Fruit fly (Drosophila melanogaster) whole organism, embryonic: ENCODE data around the gene CG14362.

Experiments used
- Atf-2 ChIP-seq: fragments of 200-800 bp; sonication (Bioruptor generic); optimal IDR thresholded peaks from 2 replicates; lab custom pipeline; 2016; ENCODE audit warnings: missing biosample characterization, missing genetic modification characterization
- CG1024 ChIP-seq: fragments of 200-800 bp; sonication (Bioruptor generic); IDR thresholded peaks from 2 replicates; pipeline ENCODE4 v1.3.6; 2022; ENCODE audit warnings: missing biosample characterization, missing genetic modification characterization
- CG10654 ChIP-seq: fragments of 200-800 bp; sonication (Bioruptor generic); optimal IDR thresholded peaks from 2 replicates; lab custom pipeline; 2016; ENCODE audit warnings: missing biosample characterization, missing genetic modification characterization
- CG11247 ChIP-seq: fragments of 200-800 bp; sonication (Bioruptor generic); IDR thresholded peaks from 2 replicates; pipeline ENCODE4 v1.3.6; 2022; ENCODE audit warnings: missing biosample characterization, missing genetic modification characterization
- CG11560 ChIP-seq: fragments of 200-800 bp; sonication (Bioruptor generic); IDR thresholded peaks from 3 replicates; pipeline ENCODE4 v1.3.6; 2022; ENCODE audit warnings: missing biosample characterization, missing genetic modification characterization
- CG1233 ChIP-seq: fragments of 200-800 bp; sonication (Bioruptor generic); optimal IDR thresholded peaks from 4 replicates; lab custom pipeline; 2018; ENCODE audit warnings: missing biosample characterization, mild to moderate bottlenecking, missing genetic modification characterization
- CG14014 ChIP-seq: fragments of 200-800 bp; sonication (Bioruptor generic); IDR thresholded peaks from 2 replicates; pipeline ENCODE4 v1.3.6; 2022; ENCODE audit warnings: missing biosample characterization, missing genetic modification characterization
- CG14050 ChIP-seq: fragments of 200-800 bp; sonication (Bioruptor generic); IDR thresholded peaks from 3 replicates; pipeline ENCODE4 v1.3.6; 2022; ENCODE audit warnings: missing biosample characterization, missing genetic modification characterization
- CG1602 ChIP-seq: fragments of 200-800 bp; sonication (Bioruptor generic); optimal IDR thresholded peaks from 3 replicates; lab custom pipeline; 2016; ENCODE audit warnings: missing biosample characterization, missing genetic modification characterization
- CG17568 ChIP-seq: fragments of 200-800 bp; sonication (Bioruptor generic); optimal IDR thresholded peaks from 2 replicates; lab custom pipeline; 2018; ENCODE audit warnings: missing biosample characterization, mild to moderate bottlenecking, missing genetic modification characterization, moderate library complexity
- CG17829 ChIP-seq: fragments of 200-800 bp; optimal IDR thresholded peaks from 2 replicates; lab custom pipeline; 2019; ENCODE audit warnings: missing biosample characterization, mild to moderate bottlenecking, missing genetic modification characterization, moderate library complexity
- CG2889 ChIP-seq: fragments of 200-800 bp; sonication (Bioruptor generic); IDR thresholded peaks from 3 replicates; pipeline ENCODE4 v1.3.6; 2022; ENCODE audit warnings: missing biosample characterization, missing genetic modification characterization
- CG30403 ChIP-seq: fragments of 200-800 bp; sonication (Bioruptor generic); optimal IDR thresholded peaks from 3 replicates; lab custom pipeline; 2016; ENCODE audit warnings: missing biosample characterization, missing genetic modification characterization
- CG34224 ChIP-seq: fragments of 200-800 bp; sonication (Bioruptor generic); IDR thresholded peaks from 3 replicates; pipeline ENCODE4 v1.3.6; 2022; ENCODE audit warnings: missing biosample characterization, missing genetic modification characterization; ENCODE audit not compliant: partially characterized antibody
- CG34376 ChIP-seq: fragments of 200-800 bp; sonication (Bioruptor generic); optimal IDR thresholded peaks from 2 replicates; lab custom pipeline; 2018; ENCODE audit warnings: missing biosample characterization, mild to moderate bottlenecking, missing genetic modification characterization
- CG3838 ChIP-seq: fragments of 200-800 bp; sonication (Bioruptor generic); optimal IDR thresholded peaks from 3 replicates; lab custom pipeline; 2016; ENCODE audit warnings: missing biosample characterization, missing genetic modification characterization
- CG3847 ChIP-seq: fragments of 200-800 bp; sonication (Bioruptor generic); IDR thresholded peaks from 2 replicates; pipeline ENCODE4 v1.3.6; 2022; ENCODE audit warnings: missing biosample characterization, missing genetic modification characterization
- CG4424 ChIP-seq: fragments of 200-800 bp; sonication (Bioruptor generic); optimal IDR thresholded peaks from 3 replicates; lab custom pipeline; 2016; ENCODE audit warnings: missing biosample characterization, missing genetic modification characterization
- CG6765 ChIP-seq: fragments of 200-800 bp; sonication (Bioruptor generic); optimal IDR thresholded peaks from 3 replicates; lab custom pipeline; 2017; ENCODE audit warnings: missing biosample characterization, mild to moderate bottlenecking, missing genetic modification characterization
- CG7372 ChIP-seq: fragments of 200-800 bp; sonication (Bioruptor generic); IDR thresholded peaks from 2 replicates; pipeline ENCODE4 v1.3.6; 2022; ENCODE audit warnings: missing biosample characterization, missing genetic modification characterization
- CG7987 ChIP-seq: fragments of 200-800 bp; sonication (Bioruptor generic); optimal IDR thresholded peaks from 2 replicates; lab custom pipeline; 2018; ENCODE audit warnings: missing biosample characterization, mild to moderate bottlenecking, missing genetic modification characterization, moderate library complexity
- CG8478 ChIP-seq: fragments of >200 bp; optimal IDR thresholded peaks from 2 replicates; lab custom pipeline; 2018
- CG9437 ChIP-seq: fragments of 200-800 bp; sonication (Bioruptor generic); optimal IDR thresholded peaks from 2 replicates; lab custom pipeline; 2018; ENCODE audit warnings: missing biosample characterization, mild to moderate bottlenecking, missing genetic modification characterization
- CTCF ChIP-seq: fragments of 200-800 bp; sonication (Bioruptor generic); optimal IDR thresholded peaks from 2 replicates; lab custom pipeline; 2017; ENCODE audit warnings: missing biosample characterization, mild to moderate bottlenecking, missing genetic modification characterization, moderate library complexity
- Chrac-16 ChIP-seq: fragments of 200-800 bp; sonication (Bioruptor generic); optimal IDR thresholded peaks from 3 replicates; lab custom pipeline; 2016; ENCODE audit warnings: missing biosample characterization, missing genetic modification characterization
- Dfd ChIP-seq, 2 experiments: fragments of >200 bp; optimal IDR thresholded peaks; 2 replicates each; lab custom pipeline; 2017; ENCODE audit warnings: missing biosample characterization in 2 of 2, missing genetic modification characterization in 2 of 2
- Dref ChIP-seq: fragments of 200-800 bp; sonication (Bioruptor generic); IDR thresholded peaks from 2 replicates; pipeline ENCODE4 v1.3.6; 2022; ENCODE audit warnings: missing biosample characterization, missing genetic modification characterization
- Gug ChIP-seq: fragments of 200-800 bp; sonication (Bioruptor generic); IDR thresholded peaks from 4 replicates; pipeline ENCODE4 v1.3.6; 2022; ENCODE audit warnings: missing biosample characterization, missing genetic modification characterization
- HLH54F ChIP-seq: fragments of 200-800 bp; sonication (Bioruptor generic); optimal IDR thresholded peaks from 3 replicates; lab custom pipeline; 2016; ENCODE audit warnings: missing biosample characterization, missing genetic modification characterization
- Lhr ChIP-seq: fragments of 200-800 bp; sonication (Bioruptor generic); optimal IDR thresholded peaks from 3 replicates; lab custom pipeline; 2017; ENCODE audit warnings: mild to moderate bottlenecking, missing biosample characterization, missing genetic modification reagents, missing genetic modification characterization
- Med ChIP-seq: fragments of 200-800 bp; sonication (Bioruptor generic); peaks from one replicate; lab custom pipeline; 2016; ENCODE audit warnings: missing biosample characterization, missing genetic modification characterization, mild to moderate bottlenecking, inconsistent platforms, moderate library complexity
- Opbp ChIP-seq: fragments of 200-800 bp; sonication (Bioruptor generic); IDR thresholded peaks from 3 replicates; pipeline ENCODE4 v1.3.6; 2022; ENCODE audit warnings: missing biosample characterization, missing genetic modification characterization; ENCODE audit not compliant: partially characterized antibody
- Sin3A ChIP-seq: fragments of >200 bp; optimal IDR thresholded peaks from 2 replicates; lab custom pipeline; 2018
- Stat92E ChIP-seq, 3 experiments: fragments of >200 bp in 2 of 3; fragments of 200-800 bp in 1 of 3; sonication (Bioruptor generic) in 1 of 3; optimal IDR thresholded peaks; 2 replicates each; lab custom pipeline; 2017 to 2019; ENCODE audit warnings: missing biosample characterization in 3 of 3, missing genetic modification characterization in 3 of 3, mild to moderate bottlenecking in 1 of 3, moderate library complexity in 1 of 3
- YL-1 ChIP-seq: fragments of 200-800 bp; sonication (Bioruptor generic); optimal IDR thresholded peaks from 3 replicates; lab custom pipeline; 2017; ENCODE audit warnings: missing biosample characterization, mild to moderate bottlenecking, missing genetic modification characterization
- ci ChIP-seq: fragments of 200-800 bp; sonication (Bioruptor generic); IDR thresholded peaks from 3 replicates; pipeline ENCODE4 v1.3.6; 2022; ENCODE audit warnings: missing biosample characterization, missing genetic modification characterization
- dati ChIP-seq: fragments of 200-800 bp; sonication (Bioruptor generic); IDR thresholded peaks from 2 replicates; pipeline ENCODE4 v1.3.6; 2022; ENCODE audit warnings: missing biosample characterization, missing genetic modification characterization
- esg ChIP-seq: fragments of 200-800 bp; sonication (Bioruptor generic); conservative IDR thresholded peaks from 2 replicates; pipeline ENCODE4 v1.3.6; 2022; ENCODE audit warnings: missing biosample characterization, missing genetic modification characterization
- ewg ChIP-seq: fragments of 200-800 bp; sonication (Bioruptor generic); optimal IDR thresholded peaks from 3 replicates; lab custom pipeline; 2017; ENCODE audit warnings: mild to moderate bottlenecking, missing biosample characterization, missing genetic modification reagents, missing genetic modification characterization
- gsb ChIP-seq: fragments of 200-800 bp; sonication (Bioruptor generic); IDR thresholded peaks from 2 replicates; pipeline ENCODE4 v1.3.6; 2022; ENCODE audit warnings: missing biosample characterization, missing genetic modification characterization
- ind ChIP-seq: fragments of 200-800 bp; sonication (Bioruptor generic); optimal IDR thresholded peaks from 3 replicates; lab custom pipeline; 2016; ENCODE audit warnings: missing biosample characterization, missing genetic modification characterization
- jigr1 ChIP-seq: fragments of 200-800 bp; sonication (Bioruptor generic); IDR thresholded peaks from 3 replicates; pipeline ENCODE4 v1.3.6; 2022; ENCODE audit warnings: missing biosample characterization, missing genetic modification characterization
- lab ChIP-seq: fragments of 200-800 bp; sonication (Bioruptor generic); optimal IDR thresholded peaks from 3 replicates; lab custom pipeline; 2017; ENCODE audit warnings: missing biosample characterization, missing genetic modification characterization, mild to moderate bottlenecking, moderate library complexity, missing genetic modification reagents
- mld ChIP-seq: fragments of 200-800 bp; sonication (Bioruptor generic); IDR thresholded peaks from 3 replicates; pipeline ENCODE4 v1.3.6; 2022; ENCODE audit warnings: missing biosample characterization, missing genetic modification characterization; ENCODE audit not compliant: partially characterized antibody
- nom ChIP-seq: fragments of 200-800 bp; sonication (Bioruptor generic); optimal IDR thresholded peaks from 2 replicates; lab custom pipeline; 2017; ENCODE audit warnings: missing biosample characterization, missing genetic modification characterization, mild to moderate bottlenecking, moderate library complexity, missing genetic modification reagents
- pfk ChIP-seq: fragments of 200-800 bp; sonication (Bioruptor generic); optimal IDR thresholded peaks from 2 replicates; lab custom pipeline; 2018; ENCODE audit warnings: missing biosample characterization, mild to moderate bottlenecking, missing genetic modification characterization, moderate library complexity
- pzg ChIP-seq: fragments of 200-800 bp; sonication (Bioruptor generic); optimal IDR thresholded peaks from 3 replicates; lab custom pipeline; 2018; ENCODE audit warnings: missing biosample characterization, mild to moderate bottlenecking, missing genetic modification characterization, moderate library complexity
- ro ChIP-seq: fragments of 200-800 bp; sonication (Bioruptor generic); IDR thresholded peaks from 2 replicates; pipeline ENCODE4 v1.3.6; 2022; ENCODE audit warnings: missing biosample characterization, missing genetic modification characterization
- seq ChIP-seq: fragments of 200-800 bp; sonication (Bioruptor generic); IDR thresholded peaks from 2 replicates; pipeline ENCODE4 v1.3.6; 2022; ENCODE audit warnings: missing biosample characterization, missing genetic modification characterization
- sqz ChIP-seq: fragments of 200-800 bp; sonication (Bioruptor generic); optimal IDR thresholded peaks from 3 replicates; lab custom pipeline; 2018; ENCODE audit warnings: missing biosample characterization, mild to moderate bottlenecking, missing genetic modification characterization
- wdn ChIP-seq: fragments of 200-800 bp; sonication (Bioruptor generic); IDR thresholded peaks from 2 replicates; pipeline ENCODE4 v1.3.6; 2022; ENCODE audit warnings: missing biosample characterization, missing genetic modification characterization
- wor ChIP-seq: fragments of 200-800 bp; sonication (Bioruptor generic); IDR thresholded peaks from 2 replicates; pipeline ENCODE4 v1.3.6; 2022; ENCODE audit warnings: missing biosample characterization, missing genetic modification characterization
- zfh2 ChIP-seq: fragments of 200-800 bp; sonication (Bioruptor generic); optimal IDR thresholded peaks from 2 replicates; lab custom pipeline; 2016; ENCODE audit warnings: missing biosample characterization, missing genetic modification characterization

Gene CG14362

dm6 chr3R:13839883-13840412 lies 15.3 kb downstream of the CG14362 start, which contains the start of gene CG31495 (continued):
- TF ChIP-seq Lhr (GFP tag; lab: Kevin White, UChicago) (peak; percentile 51), dati (GFP tag; lab: Robert Waterston, UW) (no peak), ro (GFP tag; lab: Robert Waterston, UW) (no peak), mld (GFP tag; lab: Robert Waterston, UW) (no peak), Atf-2 (GFP tag; lab: Kevin White, UChicago) (no peak), ewg (GFP tag; lab: Kevin White, UChicago) (no peak), gsb (GFP tag; lab: Robert Waterston, UW) (no peak), wdn (GFP tag; lab: Robert Waterston, UW) (no peak), CG30403 (GFP tag; lab: Kevin White, UChicago) (peak; percentile 17), CG1602 (GFP tag; lab: Kevin White, UChicago) (no peak), CG1233 (GFP tag; lab: Kevin White, UChicago) (no peak), CG17568 (GFP tag; lab: Kevin White, UChicago) (no peak), YL-1 (peak; percentile 8), CG1024 (GFP tag; lab: Robert Waterston, UW) (0 out of 2 replicates have a peak, but pooled peaks have one; percentile 3), CG9437 (peak; percentile 99), jigr1 (no peak), wor (GFP tag; lab: Robert Waterston, UW) (no peak), CG4424 (GFP tag; lab: Kevin White, UChicago) (no peak), CG11560 (tag; lab: Robert Waterston, UW) (no peak), lab (GFP tag; lab: Kevin White, UChicago) (no peak), CG11247 (GFP tag; lab: Robert Waterston, UW) (no peak), CG7987 (GFP tag; lab: Kevin White, UChicago) (no peak), CG17829 (tag; lab: Kevin White, UChicago) (peak; percentile 4), Dref (peak; percentile 61), CG14014 (GFP tag; lab: Robert Waterston, UW) (no peak), CG14050 (GFP tag; lab: Robert Waterston, UW) (no peak), CG10654 (GFP tag; lab: Kevin White, UChicago) (no peak), seq (no peak), Chrac-16 (peak; percentile 35), nom (GFP tag; lab: Kevin White, UChicago) (no peak), CG3838 (GFP tag; lab: Kevin White, UChicago) (no peak), Stat92E (GFP tag; optimal IDR thresholded peaks at IDR 0.05; lab: Kevin White, UChicago) (no peak), HLH54F (peak; percentile 11), pfk (no peak), CG8478 (lab: Kevin White, UChicago) (no peak), CG2889 (GFP tag; lab: Robert Waterston, UW) (no peak), pzg (GFP tag; lab: Kevin White, UChicago) (peak; percentile 66), ci (no peak), CG6765 (GFP tag; lab: Kevin White, UChicago) (no peak), ind (GFP tag; lab: Kevin White, UChicago) (peak; percentile 8), Sin3A (lab: Kevin White, UChicago) (no peak), sqz (GFP tag; lab: Kevin White, UChicago) (no peak), esg (GFP tag; lab: Robert Waterston, UW) (no peak), CG3847 (GFP tag; lab: Robert Waterston, UW) (peak; percentile 59), CTCF (peak; percentile 73), Opbp (GFP tag; lab: Robert Waterston, UW) (no peak), CG34376 (GFP tag; lab: Kevin White, UChicago) (no peak), Gug (GFP tag; lab: Robert Waterston, UW) (no peak), Med (GFP tag; lab: Kevin White, UChicago) (peak; percentile 66), zfh2 (GFP tag; lab: Kevin White, UChicago) (no peak), Dfd (GFP tag; optimal IDR thresholded peaks at IDR 0.05; lab: Kevin White, UChicago) (peak in 1 of 2 experiments; percentile 34), CG7372 (GFP tag; lab: Robert Waterston, UW) (no peak), CG34224 (GFP tag; lab: Robert Waterston, UW) (peak; percentile 47; the same call in 2 of the 3 replicates)
